Worm (Caenorhabditis elegans): Measurements from ENCODE around the gene F02C9.2.

The F02C9.2 gene

DNA sequence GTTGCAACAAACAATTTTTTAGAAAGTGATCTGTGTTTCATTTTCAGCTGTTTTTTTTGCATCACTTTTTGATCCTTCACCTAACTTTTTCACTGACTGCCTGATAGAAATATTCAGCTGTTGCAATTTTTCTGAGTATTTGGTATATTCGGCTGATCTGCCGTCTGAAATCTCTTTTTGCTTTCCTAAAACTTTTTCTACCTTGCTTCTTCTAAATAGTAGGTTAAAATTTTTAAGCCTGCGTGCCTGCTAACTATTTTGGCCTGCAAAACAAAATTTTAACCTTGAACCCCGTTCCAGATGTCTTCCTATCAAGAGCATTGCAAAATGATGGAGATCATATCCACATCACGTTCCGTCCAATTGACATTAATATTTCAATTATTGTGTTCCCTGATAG, 42.7 kb downstream of the F02C9.2 start, which contains the start of gene srab-8:
Gene srab-8 (plus strand): TSS at position 301 of the 400 bp plus-strand sequence.
- TF ChIP-seq ceh-79 (tag; optimal IDR thresholded peaks at IDR 0.05) (no peak), gei-17 (GFP tag; optimal IDR thresholded peaks at IDR 0.05) (no peak), unc-130 (GFP tag; optimal IDR thresholded peaks at IDR 0.05) (no peak), T26A5.8 (tag; optimal IDR thresholded peaks at IDR 0.05) (no peak), Y79H2A.3 (GFP tag; conservative IDR thresholded peaks at IDR 0.05) (no peak), rpc-1 (optimal IDR thresholded peaks at IDR 0.05) (no peak), rpc-1 (tag; optimal IDR thresholded peaks at IDR 0.05) (no peak), hlh-26 (GFP tag; conservative IDR thresholded peaks at IDR 0.05) (no peak), rec-8 (tag; optimal IDR thresholded peaks at IDR 0.05) (no peak), hrde-1 (tag; optimal IDR thresholded peaks at IDR 0.05; ENCODE audit: borderline replicate concordance) (no peak), F52B5.7 (tag; optimal IDR thresholded peaks at IDR 0.05) (no peak), pha-4 (tag; optimal IDR thresholded peaks at IDR 0.05) (no peak), ceh-27 (GFP tag; optimal IDR thresholded peaks at IDR 0.05) (no peak), K12H6.12 (tag; optimal IDR thresholded peaks at IDR 0.05) (no peak), chd-7 (tag; optimal IDR thresholded peaks at IDR 0.05) (no peak), die-1 (tag; optimal IDR thresholded peaks at IDR 0.05) (no peak), nhr-80 (tag; optimal IDR thresholded peaks at IDR 0.05) (no peak)

DNA sequence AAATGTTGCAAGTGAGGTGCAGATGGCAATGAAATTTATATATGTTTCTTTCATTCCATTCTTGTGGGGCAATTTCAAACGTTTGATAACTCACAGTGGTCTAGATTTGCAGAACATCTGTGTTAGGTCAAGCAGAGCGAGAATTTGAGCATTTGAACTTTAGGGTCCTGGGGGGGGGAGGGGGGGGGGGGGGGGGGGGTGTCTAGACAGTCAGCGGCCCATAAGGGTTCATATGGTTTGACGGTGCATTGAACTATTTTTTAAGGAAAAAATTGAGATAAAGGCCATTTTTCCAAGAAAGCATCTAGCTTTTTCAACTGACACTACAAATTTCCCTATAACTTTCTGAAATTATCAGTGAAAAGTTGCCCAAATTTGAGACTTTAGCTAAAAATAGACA, 52.4 kb downstream of the F02C9.2 start:
- no peak for TF ChIP-seq madf-10 (tag; optimal IDR thresholded peaks at IDR 0.05)
- peak; percentile 78; the same call in 1 of the 2 replicates for TF ChIP-seq egrh-3 (GFP tag; IDR thresholded peaks at IDR 0.05)

Data from whole organism, young adult.